Fruit fly (Drosophila melanogaster) whole organism, embryonic: Measurements from ENCODE around the gene Cpr67Fa2.
A peak's percentile ranks its signal among the peaks of the same experiment; 100 is the strongest.

ENCODE experiments used
- BtbVII ChIP-seq: fragments of 200-800 bp; sonication (Bioruptor generic); optimal IDR thresholded peaks from 3 replicates; lab custom pipeline; 2017; ENCODE audit warnings: missing biosample characterization, mild to moderate bottlenecking, missing genetic modification characterization
- Bteb2 ChIP-seq: fragments of 200-800 bp; sonication (Bioruptor generic); optimal IDR thresholded peaks from 2 replicates; lab custom pipeline; 2016; ENCODE audit warnings: missing biosample characterization, missing genetic modification characterization
- CG10431 ChIP-seq: fragments of 200-800 bp; sonication (Bioruptor generic); optimal IDR thresholded peaks from 3 replicates; lab custom pipeline; 2018; ENCODE audit warnings: missing biosample characterization, mild to moderate bottlenecking, missing genetic modification characterization
- CG10543 ChIP-seq: fragments of 200-800 bp; sonication (Bioruptor generic); optimal IDR thresholded peaks from 3 replicates; lab custom pipeline; 2017; ENCODE audit warnings: missing biosample characterization, mild to moderate bottlenecking, missing genetic modification characterization, moderate library complexity
- CG11456 ChIP-seq: fragments of 200-800 bp; sonication (Bioruptor generic); IDR thresholded peaks from 3 replicates; pipeline ENCODE4 v1.3.6; 2022; ENCODE audit warnings: missing biosample characterization, missing genetic modification characterization
- CG13894 ChIP-seq: fragments of 200-800 bp; sonication (Bioruptor generic); optimal IDR thresholded peaks from 3 replicates; lab custom pipeline; 2018; ENCODE audit warnings: missing biosample characterization, mild to moderate bottlenecking, missing genetic modification characterization, moderate library complexity
- CG14014 ChIP-seq: fragments of 200-800 bp; sonication (Bioruptor generic); IDR thresholded peaks from 2 replicates; pipeline ENCODE4 v1.3.6; 2022; ENCODE audit warnings: missing biosample characterization, missing genetic modification characterization
- CG18599 ChIP-seq: fragments of 200-800 bp; sonication (Bioruptor generic); optimal IDR thresholded peaks from 3 replicates; lab custom pipeline; 2017; ENCODE audit warnings: missing biosample characterization, missing genetic modification characterization, mild to moderate bottlenecking, moderate library complexity, missing genetic modification reagents
- CG4282 ChIP-seq: fragments of 200-800 bp; sonication (Bioruptor generic); optimal IDR thresholded peaks from 2 replicates; lab custom pipeline; 2016; ENCODE audit warnings: missing biosample characterization, missing genetic modification characterization
- CG8765 ChIP-seq: fragments of 200-800 bp; sonication (Bioruptor generic); IDR thresholded peaks from 2 replicates; pipeline ENCODE4 v1.3.6; 2022; ENCODE audit warnings: missing biosample characterization, missing genetic modification characterization
- D ChIP-seq, 2 experiments: fragments of 200-800 bp in 1 of 2; fragments of >200 bp in 1 of 2; sonication (Bioruptor generic) in 1 of 2; optimal IDR thresholded peaks; 2 replicates in 1 of 2; 3 replicates in 1 of 2; lab custom pipeline; 2017; ENCODE audit warnings: mild to moderate bottlenecking in 1 of 2, missing biosample characterization in 1 of 2, missing genetic modification characterization in 1 of 2, missing genetic modification reagents in 1 of 2
- Kr ChIP-seq: fragments of 200-800 bp; sonication (Bioruptor generic); optimal IDR thresholded peaks from 2 replicates; lab custom pipeline; 2017; ENCODE audit warnings: missing biosample characterization, mild to moderate bottlenecking, missing genetic modification characterization
- Lhr ChIP-seq: fragments of 200-800 bp; sonication (Bioruptor generic); optimal IDR thresholded peaks from 3 replicates; lab custom pipeline; 2017; ENCODE audit warnings: mild to moderate bottlenecking, missing biosample characterization, missing genetic modification reagents, missing genetic modification characterization
- MTF-1 ChIP-seq: fragments of 200-800 bp; sonication (Bioruptor generic); optimal IDR thresholded peaks from 2 replicates; lab custom pipeline; 2018; ENCODE audit warnings: missing biosample characterization, mild to moderate bottlenecking, missing genetic modification characterization, borderline replicate concordance
- Med ChIP-seq: fragments of 200-800 bp; sonication (Bioruptor generic); peaks from one replicate; lab custom pipeline; 2016; ENCODE audit warnings: missing biosample characterization, missing genetic modification characterization, mild to moderate bottlenecking, inconsistent platforms, moderate library complexity
- NK7.1 ChIP-seq: fragments of 200-800 bp; sonication (Bioruptor generic); optimal IDR thresholded peaks from 3 replicates; lab custom pipeline; 2016; ENCODE audit warnings: missing biosample characterization, missing genetic modification characterization
- Nf-YB ChIP-seq: fragments of 200-800 bp; sonication (Bioruptor generic); optimal IDR thresholded peaks from 3 replicates; lab custom pipeline; 2019; ENCODE audit warnings: missing biosample characterization, mild to moderate bottlenecking, missing genetic modification characterization, moderate library complexity
- Pdp1 ChIP-seq, 2 experiments: fragments of 200-800 bp; sonication (Bioruptor generic); optimal IDR thresholded peaks; 3 replicates each; lab custom pipeline; 2016; ENCODE audit warnings: missing biosample characterization in 2 of 2, missing genetic modification characterization in 2 of 2, mild to moderate bottlenecking in 1 of 2, moderate library complexity in 1 of 2
- Ssrp ChIP-seq: fragments of 200-800 bp; sonication (Bioruptor generic); optimal IDR thresholded peaks from 2 replicates; lab custom pipeline; 2018; ENCODE audit warnings: missing biosample characterization, mild to moderate bottlenecking, missing genetic modification characterization, moderate library complexity
- Tbp ChIP-seq: fragments of >200 bp; optimal IDR thresholded peaks from 2 replicates; lab custom pipeline; 2018; ENCODE audit warnings: missing biosample characterization, missing genetic modification characterization
- Vsx1 ChIP-seq: fragments of 200-800 bp; sonication (Bioruptor generic); optimal IDR thresholded peaks from 2 replicates; lab custom pipeline; 2017; ENCODE audit warnings: missing biosample characterization, mild to moderate bottlenecking, missing genetic modification characterization, missing genetic modification reagents
- aop ChIP-seq: fragments of 200-800 bp; sonication (Bioruptor generic); IDR thresholded peaks from 2 replicates; pipeline ENCODE4 v1.3.6; 2022; ENCODE audit warnings: missing biosample characterization, missing genetic modification characterization
- chif ChIP-seq, 2 experiments: fragments of 200-800 bp; sonication (Bioruptor generic); optimal IDR thresholded peaks; 3 replicates each; lab custom pipeline; 2016; ENCODE audit warnings: missing biosample characterization in 2 of 2, missing genetic modification characterization in 2 of 2
- crol ChIP-seq: fragments of 200-800 bp; sonication (Bioruptor generic); IDR thresholded peaks from 2 replicates; pipeline ENCODE4 v1.3.6; 2022; ENCODE audit warnings: missing biosample characterization, missing genetic modification characterization
- grn ChIP-seq: fragments of 200-800 bp; sonication (Bioruptor generic); optimal IDR thresholded peaks from 3 replicates; lab custom pipeline; 2017; ENCODE audit warnings: missing biosample characterization, missing genetic modification characterization
- gsb-n ChIP-seq: fragments of 200-800 bp; sonication (Bioruptor generic); optimal IDR thresholded peaks from 3 replicates; lab custom pipeline; 2018; ENCODE audit warnings: missing biosample characterization, mild to moderate bottlenecking, missing genetic modification characterization
- kni ChIP-seq: fragments of 200-800 bp; sonication (Bioruptor generic); optimal IDR thresholded peaks from 3 replicates; lab custom pipeline; 2017; ENCODE audit warnings: mild to moderate bottlenecking, missing biosample characterization, missing genetic modification reagents, missing genetic modification characterization
- nau ChIP-seq: fragments of 200-800 bp; sonication (Bioruptor generic); optimal IDR thresholded peaks from 3 replicates; lab custom pipeline; 2017; ENCODE audit warnings: missing biosample characterization, mild to moderate bottlenecking, missing genetic modification characterization, missing genetic modification reagents
- oc ChIP-seq: fragments of 200-800 bp; sonication (Bioruptor generic); optimal IDR thresholded peaks from 2 replicates; lab custom pipeline; 2018; ENCODE audit warnings: missing biosample characterization, mild to moderate bottlenecking, missing genetic modification characterization, moderate library complexity
- pros ChIP-seq: fragments of 200-800 bp; sonication (Bioruptor generic); optimal IDR thresholded peaks from 3 replicates; lab custom pipeline; 2019; ENCODE audit warnings: missing biosample characterization, mild to moderate bottlenecking, missing genetic modification characterization, moderate library complexity
- psq ChIP-seq: fragments of 200-800 bp; sonication (Bioruptor generic); optimal IDR thresholded peaks from 2 replicates; lab custom pipeline; 2017; ENCODE audit warnings: missing biosample characterization, missing genetic modification characterization
- stwl ChIP-seq: fragments of 200-800 bp; sonication (Bioruptor generic); optimal IDR thresholded peaks from 3 replicates; lab custom pipeline; 2018; ENCODE audit warnings: missing biosample characterization, mild to moderate bottlenecking, missing genetic modification characterization, moderate library complexity
- tap ChIP-seq: fragments of 200-800 bp; optimal IDR thresholded peaks from 3 replicates; lab custom pipeline; 2019; ENCODE audit warnings: missing biosample characterization, mild to moderate bottlenecking, missing genetic modification characterization, moderate library complexity
- tll ChIP-seq, 2 experiments: fragments of 200-800 bp in 1 of 2; fragments of >200 bp in 1 of 2; sonication (Bioruptor generic) in 1 of 2; optimal IDR thresholded peaks; 2 replicates each; lab custom pipeline; 2017 to 2019; ENCODE audit warnings: missing biosample characterization in 2 of 2, missing genetic modification characterization in 2 of 2, mild to moderate bottlenecking in 1 of 2, moderate library complexity in 1 of 2
- vvl ChIP-seq: fragments of 200-800 bp; sonication (Bioruptor generic); IDR thresholded peaks from 2 replicates; pipeline ENCODE4 v1.3.6; 2022; ENCODE audit warnings: missing biosample characterization, missing genetic modification characterization
- wek ChIP-seq: fragments of 200-800 bp; sonication (Bioruptor generic); optimal IDR thresholded peaks from 3 replicates; lab custom pipeline; 2018; ENCODE audit warnings: missing biosample characterization, mild to moderate bottlenecking, missing genetic modification characterization, moderate library complexity

Gene Cpr67Fa2

DNA sequence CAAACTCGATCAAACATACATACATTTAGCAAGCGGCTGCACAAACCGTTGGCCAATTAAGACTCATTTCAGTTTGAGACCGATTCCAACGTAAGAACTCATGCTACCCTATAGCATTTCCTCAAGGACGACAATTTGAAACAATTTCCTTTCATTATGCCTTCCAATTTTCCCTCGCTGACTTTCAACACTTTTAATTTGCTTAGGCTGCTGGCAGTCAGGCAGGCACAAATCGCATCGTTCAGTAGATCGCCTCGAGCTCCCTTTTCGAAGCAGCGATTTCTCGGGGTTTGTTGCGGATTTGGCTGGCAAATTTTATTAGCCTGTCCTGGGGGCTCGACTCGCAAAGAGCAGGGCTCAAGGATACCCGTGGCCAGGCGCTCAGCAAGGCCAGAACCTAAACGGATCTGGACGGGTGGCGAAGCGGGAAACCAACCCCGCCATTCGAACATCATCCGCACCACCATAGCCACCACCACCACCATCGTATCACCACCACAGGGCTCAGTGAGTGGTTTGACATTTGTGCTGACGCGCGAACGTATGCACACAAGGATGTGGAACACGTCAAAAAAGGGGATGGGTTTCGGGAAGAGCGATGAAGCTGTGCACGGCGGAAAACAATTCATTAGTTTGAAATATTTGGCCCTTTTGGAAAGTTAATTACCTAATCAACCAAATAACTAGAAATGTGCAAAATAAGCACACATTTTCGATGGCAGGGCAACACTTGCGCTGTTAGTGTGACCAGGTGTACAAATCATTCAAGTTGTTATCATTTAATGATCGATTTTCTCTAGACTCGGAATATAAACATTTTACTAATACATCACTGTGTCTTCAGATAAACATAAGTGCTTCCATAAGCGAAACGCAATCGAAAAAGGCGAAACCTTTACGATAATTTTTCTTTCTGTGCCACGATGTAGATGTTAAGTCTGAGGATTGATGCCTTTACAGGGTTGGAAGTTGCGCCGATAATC, 46.7 kb upstream of the Cpr67Fa2 start (continued):
- TF ChIP-seq CG11456 (GFP tag; lab: Robert Waterston, UW) (no peak), CG10543 (GFP tag; lab: Kevin White, UChicago) (peak; percentile 36), nau (GFP tag; lab: Kevin White, UChicago) (peak; percentile 28), CG14014 (no peak), aop (GFP tag; lab: Robert Waterston, UW) (no peak), psq (GFP tag; lab: Kevin White, UChicago) (no peak), Ssrp (tag; lab: Kevin White, UChicago) (peak; percentile 67), Med (peak; percentile 72), chif (GFP tag; optimal IDR thresholded peaks at IDR 0.05; lab: Kevin White, UChicago) (peak; percentile 45 to 60), stwl (tag; lab: Kevin White, UChicago) (peak; percentile 99), MTF-1 (GFP tag; lab: Kevin White, UChicago) (no peak), Tbp (GFP tag; lab: Kevin White, UChicago) (no peak), Nf-YB (GFP tag; lab: Kevin White, UChicago) (no peak), CG8765 (no peak), Lhr (GFP tag; lab: Kevin White, UChicago) (peak; percentile 37), CG4282 (GFP tag; lab: Kevin White, UChicago) (no peak)

DNA sequence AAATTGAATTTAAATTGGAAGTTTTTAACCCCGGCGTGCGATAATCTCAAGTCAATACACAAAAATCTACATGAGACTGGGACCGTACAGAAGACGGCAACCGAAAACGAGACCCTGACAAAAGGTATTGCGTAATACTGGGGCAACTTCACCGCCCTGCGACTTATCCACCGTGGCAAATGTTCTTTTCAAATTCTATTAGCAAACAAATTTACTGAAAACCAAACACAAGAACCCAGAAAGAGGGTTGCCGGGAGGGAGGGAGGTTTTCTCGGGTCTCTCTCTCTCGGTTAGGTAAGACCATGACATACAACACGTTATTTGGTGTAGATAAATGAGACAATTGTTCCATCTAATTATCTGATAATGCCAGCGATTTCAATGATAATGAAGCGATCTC, 45.8 kb upstream of the Cpr67Fa2 start:
- TF ChIP-seq tap (tag; lab: Kevin White, UChicago) = no peak
- peak; percentile 32 for TF ChIP-seq BtbVII
- no peak for TF ChIP-seq Bteb2 (GFP tag; lab: Kevin White, UChicago)
- TF ChIP-seq NK7.1 (GFP tag; lab: Kevin White, UChicago) = no peak
- peak; percentile 15 for TF ChIP-seq Kr
- peak; percentile 51 for TF ChIP-seq Med
- no peak for TF ChIP-seq wek (GFP tag; lab: Kevin White, UChicago)
- TF ChIP-seq crol (GFP tag; lab: Robert Waterston, UW) = peak; percentile 49; the same call in 1 of the 2 replicates
- peak; percentile 37; the same call in 1 of the 2 replicates for TF ChIP-seq vvl (GFP tag; lab: Robert Waterston, UW)
- TF ChIP-seq CG18599 (GFP tag; lab: Kevin White, UChicago) = peak; percentile 29
- TF ChIP-seq gsb-n (tag; lab: Kevin White, UChicago) = peak; percentile 78
- TF ChIP-seq kni (GFP tag; lab: Kevin White, UChicago) = peak; percentile 40
- TF ChIP-seq pros (GFP tag; lab: Kevin White, UChicago) = peak; percentile 77
- TF ChIP-seq CG10543 (GFP tag; lab: Kevin White, UChicago) = peak; percentile 21
- TF ChIP-seq tll (GFP tag; optimal IDR thresholded peaks at IDR 0.05; lab: Kevin White, UChicago) = peak in 1 of 2 experiments; percentile 51
- peak; percentile 39 for TF ChIP-seq oc (tag; lab: Kevin White, UChicago)
- TF ChIP-seq grn = peak; percentile 90
- TF ChIP-seq CG10431 (GFP tag; lab: Kevin White, UChicago) = peak; percentile 49
- no peak for TF ChIP-seq Tbp (GFP tag; lab: Kevin White, UChicago)
- TF ChIP-seq CG13894 (tag; lab: Kevin White, UChicago) = peak; percentile 34
- peak in 1 of 2 experiments; percentile 61 for TF ChIP-seq Pdp1 (GFP tag; optimal IDR thresholded peaks at IDR 0.05; lab: Kevin White, UChicago)
- TF ChIP-seq Vsx1 (GFP tag; lab: Kevin White, UChicago) = peak; percentile 7
- TF ChIP-seq D (optimal IDR thresholded peaks at IDR 0.05; lab: Kevin White, UChicago) = no peak
- peak; percentile 6 for TF ChIP-seq D (GFP tag; optimal IDR thresholded peaks at IDR 0.05; lab: Kevin White, UChicago)
